Fruit fly (Drosophila melanogaster) Kc167 (cell line): ENCODE results near the gene CG45099.

Experiments used
- Myc ChIP-seq: fragments of >200 bp; optimal IDR thresholded peaks from 2 replicates; lab custom pipeline; 2017; ENCODE audit warnings: missing external identifiers
- Sin3A ChIP-seq: fragments of >200 bp; optimal IDR thresholded peaks from 2 replicates; lab custom pipeline; 2018; ENCODE audit warnings: missing external identifiers
- h ChIP-seq: fragments of >200 bp; optimal IDR thresholded peaks from 3 replicates; lab custom pipeline; 2018; ENCODE audit warnings: missing external identifiers
- insv ChIP-seq: fragments of >200 bp; optimal IDR thresholded peaks from 3 replicates; lab custom pipeline; 2018; ENCODE audit warnings: missing external identifiers
- psq ChIP-seq: fragments of >200 bp; optimal IDR thresholded peaks from 2 replicates; lab custom pipeline; 2017; ENCODE audit warnings: missing external identifiers
- ttk ChIP-seq: sonication (Bioruptor generic); optimal IDR thresholded peaks from 2 replicates; lab custom pipeline; 2017; ENCODE audit warnings: missing external identifiers

Gene CG45099

DNA sequence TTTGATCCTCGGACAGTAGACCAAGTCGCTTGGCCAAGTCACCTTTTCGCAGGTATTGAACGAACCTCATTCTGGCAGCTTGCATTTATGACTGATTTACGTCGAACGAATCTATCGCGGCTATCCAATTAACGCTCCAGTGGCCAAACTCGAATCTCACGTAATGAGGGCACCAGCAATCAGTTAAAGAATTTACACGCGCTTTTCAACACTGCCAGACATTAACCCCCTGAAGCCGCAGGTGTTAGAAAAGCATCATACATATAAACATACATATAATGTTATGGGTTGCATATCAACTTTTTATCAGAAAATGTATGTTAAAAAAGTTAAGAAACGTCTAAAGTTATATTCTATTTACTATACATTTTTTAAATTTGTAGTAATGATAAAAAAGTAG is 8.8 kb downstream of the CG45099 start, which contains the start of gene CG6028:
Gene CG6028 (minus strand): TSS at position 187 of the 400 bp plus-strand sequence.
- TF ChIP-seq ttk (lab: Kevin White, UChicago) = no peak
- TF ChIP-seq h (lab: Kevin White, UChicago) = no peak
- TF ChIP-seq insv (lab: Kevin White, UChicago) = no peak
- no peak for TF ChIP-seq Sin3A
- no peak for TF ChIP-seq psq
- no peak for TF ChIP-seq Myc (lab: Kevin White, UChicago)

DNA sequence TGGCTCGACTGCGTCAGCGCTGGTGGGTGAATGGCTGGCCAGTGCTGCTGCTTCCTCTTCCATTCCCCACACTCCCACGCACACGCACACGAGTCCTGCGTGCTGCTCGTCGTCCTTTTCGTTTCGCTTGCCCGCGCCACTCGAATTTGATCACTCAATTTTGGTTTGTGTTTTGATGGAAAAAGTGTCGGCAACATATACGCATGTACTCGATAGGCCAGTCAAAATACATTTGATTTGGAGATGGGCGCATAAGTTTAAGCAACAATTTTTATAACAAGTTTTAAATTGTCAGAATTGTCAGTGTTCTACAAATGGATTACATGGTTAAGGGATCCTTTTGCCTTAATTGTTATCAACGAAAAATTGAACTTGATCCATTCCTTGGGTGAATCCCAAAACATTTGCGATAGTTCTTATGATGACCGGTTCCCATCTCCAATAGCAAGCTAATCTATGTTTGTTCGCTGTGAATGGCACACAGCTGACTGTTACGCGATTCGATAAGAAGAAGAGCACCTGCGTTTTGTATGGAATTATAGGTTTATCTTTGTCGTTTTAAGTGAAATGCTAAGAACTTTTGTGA is 11.0 kb downstream of the CG45099 start, which contains the start of the genes Mitofilin and mRpL35:
Gene Mitofilin (minus strand): TSS at position 295 of the 586 bp plus-strand sequence.
Gene mRpL35 (plus strand): TSS at position 487 of the 586 bp plus-strand sequence.
- no peak for TF ChIP-seq psq

DNA sequence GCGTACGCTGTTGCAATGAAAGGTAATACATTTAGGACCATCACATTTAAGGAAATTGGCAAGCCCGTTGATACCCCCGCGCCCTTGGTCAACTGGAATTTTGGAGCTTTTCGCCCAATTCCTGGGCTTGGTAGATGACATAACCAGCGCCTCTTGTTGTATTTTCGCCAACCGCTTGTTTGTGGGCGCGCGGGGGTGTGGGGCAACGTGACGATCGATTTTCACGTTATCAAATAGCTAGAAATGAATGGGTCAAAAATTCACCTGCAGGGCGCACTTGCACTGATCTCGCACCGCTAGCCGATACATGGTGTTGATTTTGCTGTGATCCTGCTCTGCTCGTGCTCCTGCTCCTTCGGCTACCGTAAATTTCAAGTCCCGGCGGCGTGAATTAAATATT is 11.5 kb downstream of the CG45099 start:
- TF ChIP-seq psq (no peak), insv (lab: Kevin White, UChicago) (no peak), ttk (lab: Kevin White, UChicago) (no peak), Myc (lab: Kevin White, UChicago) (no peak), Sin3A (no peak), h (lab: Kevin White, UChicago) (no peak)

DNA sequence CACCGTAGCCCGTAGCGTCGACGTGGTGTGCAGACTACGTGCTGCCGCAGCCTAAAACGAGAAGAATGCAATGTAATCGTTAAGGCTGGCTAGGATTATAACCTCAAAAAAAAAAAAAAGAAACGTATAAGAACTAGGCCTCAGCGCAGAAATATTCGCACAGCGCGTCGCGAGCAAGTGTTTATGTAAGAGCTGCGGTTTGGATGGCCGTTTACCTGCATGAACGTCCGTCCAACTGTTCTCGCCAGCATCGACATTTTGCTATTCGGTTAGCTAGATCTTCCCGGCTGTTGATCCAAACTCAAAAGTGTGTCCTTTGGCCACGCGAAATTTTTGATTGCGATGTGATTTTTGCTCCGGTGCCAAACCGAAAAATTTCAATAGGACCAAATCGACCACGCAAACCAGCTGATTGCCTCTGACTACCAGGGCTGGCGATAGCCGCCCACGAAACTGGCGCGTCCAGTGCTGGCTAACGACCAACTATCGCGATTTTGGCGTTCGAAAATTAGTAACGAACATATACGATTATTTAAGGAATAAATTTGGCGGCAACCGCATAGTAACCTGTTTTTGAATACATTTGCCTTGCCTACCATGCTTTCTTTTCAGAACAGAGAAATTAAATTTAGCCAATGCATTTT is 15.2 kb downstream of the CG45099 start, which contains the start of gene Idh3b:
Gene Idh3b (minus strand): TSS at position 606 of the 644 bp plus-strand sequence.
- no peak for TF ChIP-seq Myc (lab: Kevin White, UChicago)
- TF ChIP-seq ttk (lab: Kevin White, UChicago) = no peak
- no peak for TF ChIP-seq psq
- no peak for TF ChIP-seq insv (lab: Kevin White, UChicago)
- TF ChIP-seq Sin3A = no peak
- TF ChIP-seq h (lab: Kevin White, UChicago) = no peak

DNA sequence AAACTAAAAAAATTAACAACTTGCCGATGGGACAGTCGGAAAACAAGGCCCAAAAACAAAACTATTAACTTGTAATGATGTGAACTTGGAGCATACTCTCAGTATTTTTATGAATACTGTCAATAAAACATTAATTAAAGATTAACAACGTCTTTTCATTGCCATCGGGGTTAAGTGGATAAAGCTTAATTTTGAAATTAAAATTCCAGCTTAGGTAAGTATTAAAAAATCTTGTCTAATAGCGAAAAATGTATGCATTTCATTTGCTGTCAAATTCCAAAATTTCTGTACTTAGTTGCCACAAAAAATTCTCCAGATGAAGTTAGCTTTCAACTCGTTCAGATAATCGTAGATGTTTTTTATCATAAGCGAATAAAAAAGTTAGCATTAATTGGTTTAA is 19.7 kb downstream of the CG45099 start, which contains the start of gene Theg:
Gene Theg (plus strand): TSS at position 301 of the 400 bp plus-strand sequence.
- TF ChIP-seq Sin3A (no peak), ttk (lab: Kevin White, UChicago) (no peak), insv (lab: Kevin White, UChicago) (no peak), h (lab: Kevin White, UChicago) (no peak), Myc (lab: Kevin White, UChicago) (no peak), psq (no peak)

DNA sequence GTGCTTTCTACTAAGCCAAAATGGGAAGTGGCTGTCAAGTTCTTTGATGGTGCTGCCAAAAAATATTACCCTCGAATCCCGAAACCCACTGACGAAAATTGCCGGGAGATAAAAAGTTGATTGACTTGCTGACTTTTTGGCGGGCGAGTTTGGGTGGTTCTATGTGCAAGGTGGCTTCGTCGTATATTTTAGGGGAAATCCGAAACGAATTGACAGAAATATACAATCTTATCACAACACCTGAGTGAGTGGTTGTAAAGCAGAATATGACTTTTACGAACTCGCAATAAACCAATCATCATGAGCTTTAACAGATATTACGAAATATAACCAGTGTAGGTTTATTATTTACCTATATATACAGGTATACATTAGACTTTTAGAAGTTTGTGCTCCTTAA is 30.6 kb downstream of the CG45099 start:
- TF ChIP-seq psq (no peak), h (lab: Kevin White, UChicago) (no peak), Myc (lab: Kevin White, UChicago) (no peak), insv (lab: Kevin White, UChicago) (no peak), ttk (lab: Kevin White, UChicago) (no peak), Sin3A (no peak)

DNA sequence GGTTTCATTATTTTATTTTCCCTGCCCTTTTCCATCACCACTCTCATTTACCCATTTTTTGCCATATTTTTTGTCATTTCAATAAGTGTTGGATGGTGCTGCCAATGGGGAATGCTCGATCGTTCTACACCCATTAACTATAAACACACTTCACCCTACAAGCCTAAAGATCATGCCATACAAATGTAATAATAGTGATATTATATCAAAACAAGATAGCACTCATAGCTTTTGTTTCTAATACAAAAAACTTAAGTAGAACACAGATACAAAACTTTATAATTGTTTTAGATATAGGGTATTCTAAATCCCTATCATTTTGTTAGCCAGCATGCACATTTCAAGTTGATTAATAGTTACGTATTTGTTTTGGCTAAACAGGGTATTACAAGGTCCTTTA is 34.4 kb downstream of the CG45099 start:
- TF ChIP-seq insv (lab: Kevin White, UChicago) (no peak), psq (no peak), h (lab: Kevin White, UChicago) (no peak), Sin3A (no peak), ttk (lab: Kevin White, UChicago) (no peak), Myc (lab: Kevin White, UChicago) (no peak)

DNA sequence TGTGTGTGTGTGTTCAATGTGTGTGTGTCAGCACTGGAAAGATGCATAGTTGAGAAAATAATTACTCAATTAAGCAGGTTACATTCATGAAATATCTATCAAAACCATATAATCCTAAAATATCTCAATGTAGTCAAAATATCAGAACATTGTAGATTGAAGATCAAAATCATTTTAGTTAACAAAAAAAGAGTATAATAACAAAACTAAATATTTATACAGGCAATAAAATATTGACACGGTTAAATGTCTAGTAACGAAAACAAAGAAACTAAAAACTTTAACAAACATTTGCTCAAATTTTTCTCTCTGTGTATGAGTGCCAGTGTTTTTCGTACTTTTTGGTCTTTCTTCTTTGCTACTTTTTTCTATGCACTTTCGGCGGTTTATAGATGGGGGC is 35.2 kb downstream of the CG45099 start:
- no peak for TF ChIP-seq Sin3A
- TF ChIP-seq psq = no peak
- TF ChIP-seq h (lab: Kevin White, UChicago) = no peak

DNA sequence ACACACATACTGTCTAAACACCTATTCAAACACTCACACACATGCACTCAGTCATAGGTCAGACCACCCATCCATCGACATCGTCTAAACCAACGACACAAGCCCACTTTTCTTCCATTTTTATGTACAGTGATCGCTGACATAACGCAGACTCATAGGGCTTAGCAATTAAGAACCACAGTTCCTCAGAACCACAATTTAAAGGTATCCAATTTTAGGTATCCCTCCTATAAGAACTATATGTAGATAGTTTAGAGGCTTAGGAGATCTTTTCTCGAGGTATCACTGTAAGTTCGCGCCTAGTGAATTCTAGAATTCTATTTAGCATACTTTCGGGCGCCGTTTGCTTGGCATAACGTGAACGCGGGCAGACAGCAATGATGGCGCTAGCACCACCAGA is 41.2 kb downstream of the CG45099 start:
- TF ChIP-seq Myc (lab: Kevin White, UChicago) (no peak), Sin3A (no peak), ttk (lab: Kevin White, UChicago) (no peak), psq (no peak), h (lab: Kevin White, UChicago) (no peak), insv (lab: Kevin White, UChicago) (no peak)

DNA sequence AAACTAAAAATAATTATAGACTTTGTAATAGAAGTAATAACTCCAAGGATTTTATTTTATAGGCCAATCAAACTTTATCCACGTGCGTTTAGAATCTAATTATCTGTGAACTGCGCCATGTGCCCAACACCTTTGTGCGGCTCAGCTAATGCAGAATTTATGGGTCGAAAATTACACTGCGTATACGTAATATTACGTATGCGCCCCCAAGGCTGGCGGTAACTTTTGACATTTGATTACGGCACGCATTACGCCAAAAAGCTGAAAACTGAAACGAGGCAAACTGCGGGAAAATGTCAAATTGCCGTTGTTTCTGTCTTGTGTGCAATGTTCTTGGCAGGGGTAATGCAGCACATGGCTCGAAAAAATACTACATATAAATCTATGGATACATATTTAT is 42.5 kb downstream of the CG45099 start:
- TF ChIP-seq ttk (lab: Kevin White, UChicago) (no peak), h (lab: Kevin White, UChicago) (no peak), Sin3A (no peak), Myc (lab: Kevin White, UChicago) (no peak), insv (lab: Kevin White, UChicago) (no peak), psq (no peak)

DNA sequence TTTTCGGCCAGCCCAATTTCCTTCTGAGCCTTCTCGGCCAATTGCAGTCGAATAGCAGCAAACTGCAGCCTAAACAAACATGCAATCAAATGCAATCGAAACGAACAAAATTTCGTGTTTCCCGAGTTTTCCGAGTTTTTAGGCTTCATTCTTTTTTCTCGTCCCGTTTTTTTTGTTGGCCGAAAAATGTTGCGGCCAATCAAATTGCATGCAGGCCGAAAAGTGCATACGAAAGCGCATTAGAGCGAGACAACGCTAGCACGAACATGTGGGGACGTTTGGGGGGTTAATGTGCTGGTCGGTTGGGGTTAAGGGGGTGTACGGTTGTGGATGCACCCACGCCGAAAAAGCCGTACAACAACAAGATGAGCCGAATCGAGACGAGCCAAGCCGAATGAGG is 44.3 kb downstream of the CG45099 start:
- TF ChIP-seq psq (no peak), h (lab: Kevin White, UChicago) (no peak), insv (lab: Kevin White, UChicago) (no peak), Sin3A (no peak), ttk (lab: Kevin White, UChicago) (no peak), Myc (lab: Kevin White, UChicago) (no peak)

DNA sequence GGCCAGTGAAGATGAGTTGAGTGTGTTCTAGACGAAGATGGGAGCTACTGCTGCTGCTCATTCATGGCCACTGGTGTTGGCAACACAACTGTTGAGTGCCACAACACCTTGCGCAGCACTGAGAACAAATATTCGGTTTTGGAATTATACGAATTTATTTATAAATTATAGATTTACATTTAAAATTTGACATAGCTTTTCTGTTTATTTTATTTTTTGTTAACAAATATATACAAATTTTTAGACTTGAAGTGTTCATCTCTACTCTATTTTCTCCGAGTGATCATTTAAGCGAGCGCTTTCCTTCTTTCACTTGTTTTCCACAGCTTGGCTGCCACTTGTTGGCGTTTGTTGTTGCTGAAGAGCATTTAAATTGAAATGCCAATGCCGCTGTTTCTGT is 46.5 kb downstream of the CG45099 start:
- TF ChIP-seq psq (no peak), h (lab: Kevin White, UChicago) (no peak), Myc (lab: Kevin White, UChicago) (no peak), Sin3A (no peak), insv (lab: Kevin White, UChicago) (no peak)
